Fruit fly (Drosophila melanogaster): ENCODE data around the gene CG7778.

DNA sequence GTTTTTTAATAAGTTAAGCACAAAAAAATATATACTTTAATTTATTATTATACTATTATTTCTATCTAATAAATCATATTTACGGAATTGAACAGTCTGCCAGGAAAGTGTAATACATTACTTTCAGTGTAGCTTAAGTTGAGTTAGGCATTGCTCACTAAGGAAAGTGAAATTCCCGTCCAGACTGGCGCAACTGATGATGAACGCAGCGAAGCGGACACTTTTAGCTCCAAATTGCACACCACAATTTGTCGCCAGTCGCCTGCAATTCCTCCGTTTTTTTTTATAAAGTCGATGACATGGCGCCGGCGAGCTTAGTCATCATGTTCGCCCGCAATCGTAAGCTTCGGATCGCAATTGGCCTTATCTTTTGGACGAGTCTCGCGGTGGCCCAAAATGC lies 52.3 kb downstream of the CG7778 start, which contains the start of gene CG13386:
- TF ChIP-seq CG8119 (GFP tag; IDR thresholded peaks at IDR 0.05) = no peak
- no peak for TF ChIP-seq CG11294 (GFP tag; IDR thresholded peaks at IDR 0.05)
- TF ChIP-seq CG6276 (GFP tag; optimal IDR thresholded peaks at IDR 0.05) = no peak
- no peak for TF ChIP-seq CG3032 (tag; optimal IDR thresholded peaks at IDR 0.05)
- TF ChIP-seq achi (GFP tag; optimal IDR thresholded peaks at IDR 0.05) = no peak
- no peak for TF ChIP-seq topi (GFP tag; optimal IDR thresholded peaks at IDR 0.05)
- no peak for TF ChIP-seq CG11902 (GFP tag; optimal IDR thresholded peaks at IDR 0.05)
- TF ChIP-seq Eip93F (GFP tag; optimal IDR thresholded peaks at IDR 0.05) = no peak
- no peak for TF ChIP-seq Hr4 (GFP tag; optimal IDR thresholded peaks at IDR 0.05)

Measured in whole organism, prepupa.